Worm (Caenorhabditis elegans) whole organism, early embryonic: ENCODE data around the gene F26C11.4.

Experiments
- F13C5.2 ChIP-seq: sonication (generic microtip); optimal IDR thresholded peaks from 2 replicates; lab custom pipeline; 2017; ENCODE audit warnings: mild to moderate bottlenecking, missing genetic modification characterization, inconsistent platforms, missing compliant biosample characterization
- ama-1 ChIP-seq: fragments of 150-350 bp; optimal IDR thresholded peaks from 2 replicates; lab custom pipeline; 2014
- ceh-13 ChIP-seq: fragments of 200-800 bp; sonication (Bioruptor generic); optimal IDR thresholded peaks from 2 replicates; lab custom pipeline; 2018; ENCODE audit warnings: mild to moderate bottlenecking, missing genetic modification characterization, missing compliant biosample characterization
- ets-7 ChIP-seq: sonication (generic microtip); optimal IDR thresholded peaks from 2 replicates; lab custom pipeline; 2016; ENCODE audit warnings: missing genotype, missing genetic modification characterization, missing compliant biosample characterization
- flt-1 ChIP-seq: fragments of 200-800 bp; sonication (Bioruptor generic); IDR thresholded peaks from 2 replicates; pipeline ENCODE4 v1.3.6; 2022; ENCODE audit warnings: missing genetic modification characterization, missing compliant biosample characterization
- hmbx-1 ChIP-seq: sonication (generic microtip); optimal IDR thresholded peaks from 2 replicates; lab custom pipeline; 2016; ENCODE audit warnings: mild to moderate bottlenecking, missing genetic modification characterization, missing compliant biosample characterization
- hmg-4 ChIP-seq: fragments of 200-800 bp; sonication (Bioruptor generic); optimal IDR thresholded peaks from 2 replicates; lab custom pipeline; 2018; ENCODE audit warnings: mild to moderate bottlenecking, missing genetic modification characterization, missing compliant biosample characterization
- hnd-1 ChIP-seq: sonication (generic microtip); optimal IDR thresholded peaks from 2 replicates; lab custom pipeline; 2016; ENCODE audit warnings: missing genetic modification characterization, missing compliant biosample characterization
- pes-1 ChIP-seq: fragments of 200-800 bp; sonication (Bioruptor generic); IDR thresholded peaks from 2 replicates; pipeline ENCODE4 v1.3.6; 2022; ENCODE audit warnings: missing genetic modification reagents, missing genetic modification characterization, missing compliant biosample characterization
- scrt-1 ChIP-seq: fragments of 200-800 bp; sonication (Bioruptor generic); IDR thresholded peaks from 2 replicates; pipeline ENCODE4 v1.3.6; 2022; ENCODE audit warnings: missing genetic modification characterization, missing compliant biosample characterization
- tbx-11 ChIP-seq: fragments of 200-800 bp; sonication (Bioruptor generic); IDR thresholded peaks from 2 replicates; pipeline ENCODE4 v1.3.6; 2022; ENCODE audit warnings: missing genetic modification characterization, missing compliant biosample characterization
- tbx-37 ChIP-seq: fragments of 200-800 bp; sonication (Bioruptor generic); conservative IDR thresholded peaks from 2 replicates; pipeline ENCODE4 v1.3.6; 2022; ENCODE audit warnings: missing genetic modification reagents, missing genetic modification characterization, missing compliant biosample characterization
- tra-4 ChIP-seq: sonication (generic microtip); optimal IDR thresholded peaks from 2 replicates; lab custom pipeline; 2017; ENCODE audit warnings: missing genetic modification characterization, missing compliant biosample characterization

- no peak for TF ChIP-seq ceh-13 (GFP tag; lab: Kevin White, UChicago)
- no peak for TF ChIP-seq tra-4 (tag; lab: Kevin White, UChicago)
- no peak for TF ChIP-seq flt-1 (GFP tag; lab: Robert Waterston, UW)
- no peak for TF ChIP-seq pes-1 (GFP tag; lab: Robert Waterston, UW)
- no peak for TF ChIP-seq tbx-37
- no peak for TF ChIP-seq F13C5.2 (tag; lab: Kevin White, UChicago)
- no peak for TF ChIP-seq ama-1
- TF ChIP-seq hnd-1, result no peak
- no peak for TF ChIP-seq scrt-1 (GFP tag; lab: Robert Waterston, UW)
- TF ChIP-seq hmbx-1, result no peak
- TF ChIP-seq ets-7 (tag; lab: Kevin White, UChicago), result no peak
- TF ChIP-seq hmg-4 (GFP tag; lab: Kevin White, UChicago), result no peak
- TF ChIP-seq tbx-11 (GFP tag; lab: Robert Waterston, UW), result no peak
Measured at ce11 chrII:9891823-9892222, 24.3 kb downstream of the F26C11.4 start.
